Worm (Caenorhabditis elegans) whole organism, young adult: ENCODE data around the gene nsy-1.

Source experiments
- aptf-2 ChIP-seq: fragments of 200-800 bp; sonication (Bioruptor generic); conservative IDR thresholded peaks from 2 replicates; pipeline ENCODE4 v1.3.6; 2022; ENCODE audit warnings: missing genetic modification reagents, missing genetic modification characterization, missing compliant biosample characterization
- lin-54 ChIP-seq: fragments of 200-800 bp; sonication (Bioruptor generic); optimal IDR thresholded peaks from 2 replicates; lab custom pipeline; 2018; ENCODE audit warnings: mild to moderate bottlenecking, missing genetic modification characterization, missing compliant biosample characterization

DNA sequence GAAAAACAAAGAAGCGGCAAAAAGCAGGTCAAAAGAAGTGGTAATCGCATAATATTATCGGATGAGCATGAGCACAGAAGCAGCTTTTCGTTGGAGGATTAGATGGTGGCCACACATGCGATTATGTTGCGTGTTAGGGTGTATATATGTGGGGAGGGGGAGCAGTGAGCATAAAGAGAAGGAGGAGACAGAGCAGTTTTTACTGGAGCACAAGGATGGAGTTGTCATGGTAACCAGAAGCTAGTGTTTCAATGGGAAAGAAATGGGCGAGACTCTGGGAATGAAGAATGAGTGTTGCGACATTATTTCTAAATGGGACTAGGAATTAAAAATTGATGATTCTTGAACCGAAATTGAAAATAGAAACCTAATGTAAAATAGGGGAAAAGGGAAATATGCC lies 45.4 kb downstream of the nsy-1 start, which contains the start of gene C27A2.8:
- TF ChIP-seq aptf-2 (GFP tag; lab: Robert Waterston, UW) (no peak), lin-54 (no peak)
